Worm (Caenorhabditis elegans) whole organism, early embryonic: ENCODE data around the gene B0303.7.

Experiments used
- ama-1 ChIP-seq: fragments of 150-350 bp; optimal IDR thresholded peaks from 2 replicates; lab custom pipeline; 2014
- ceh-13 ChIP-seq: fragments of 200-800 bp; sonication (Bioruptor generic); optimal IDR thresholded peaks from 2 replicates; lab custom pipeline; 2018; ENCODE audit warnings: mild to moderate bottlenecking, missing genetic modification characterization, missing compliant biosample characterization
- flt-1 ChIP-seq: fragments of 200-800 bp; sonication (Bioruptor generic); IDR thresholded peaks from 2 replicates; pipeline ENCODE4 v1.3.6; 2022; ENCODE audit warnings: missing genetic modification characterization, missing compliant biosample characterization
- hmbx-1 ChIP-seq: sonication (generic microtip); optimal IDR thresholded peaks from 2 replicates; lab custom pipeline; 2016; ENCODE audit warnings: mild to moderate bottlenecking, missing genetic modification characterization, missing compliant biosample characterization
- hnd-1 ChIP-seq: sonication (generic microtip); optimal IDR thresholded peaks from 2 replicates; lab custom pipeline; 2016; ENCODE audit warnings: missing genetic modification characterization, missing compliant biosample characterization
- pes-1 ChIP-seq: fragments of 200-800 bp; sonication (Bioruptor generic); IDR thresholded peaks from 2 replicates; pipeline ENCODE4 v1.3.6; 2022; ENCODE audit warnings: missing genetic modification reagents, missing genetic modification characterization, missing compliant biosample characterization
- sea-1 ChIP-seq: fragments of 200-800 bp; sonication (Bioruptor generic); conservative IDR thresholded peaks from 2 replicates; pipeline ENCODE4 v1.3.6; 2022; ENCODE audit warnings: missing genetic modification characterization, missing compliant biosample characterization
- tbx-11 ChIP-seq: fragments of 200-800 bp; sonication (Bioruptor generic); IDR thresholded peaks from 2 replicates; pipeline ENCODE4 v1.3.6; 2022; ENCODE audit warnings: missing genetic modification characterization, missing compliant biosample characterization
- tbx-37 ChIP-seq: fragments of 200-800 bp; sonication (Bioruptor generic); conservative IDR thresholded peaks from 2 replicates; pipeline ENCODE4 v1.3.6; 2022; ENCODE audit warnings: missing genetic modification reagents, missing genetic modification characterization, missing compliant biosample characterization
- tra-4 ChIP-seq: sonication (generic microtip); optimal IDR thresholded peaks from 2 replicates; lab custom pipeline; 2017; ENCODE audit warnings: missing genetic modification characterization, missing compliant biosample characterization

DNA sequence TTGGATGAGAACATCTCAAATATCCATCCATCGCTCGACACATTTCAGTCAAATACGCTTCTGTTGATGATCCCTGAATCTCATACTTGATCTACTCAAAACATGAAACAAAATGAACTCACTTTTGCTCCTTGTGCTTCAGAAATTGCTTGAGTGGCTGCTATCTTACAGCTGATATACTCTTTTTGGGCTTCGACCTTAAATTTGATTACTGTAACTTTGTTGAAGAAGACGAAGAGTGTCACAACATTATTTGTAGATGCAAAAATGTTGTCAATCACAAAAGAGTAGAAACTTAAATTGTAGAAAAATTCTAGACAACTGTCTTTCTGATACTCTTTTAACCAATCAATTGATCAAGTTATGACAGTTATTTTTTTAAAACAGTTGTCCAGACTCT is 49.2 kb downstream of the B0303.7 start:
- no peak for TF ChIP-seq sea-1
- TF ChIP-seq tbx-11, result no peak
- TF ChIP-seq ama-1, result no peak
- no peak for TF ChIP-seq tbx-37 (GFP tag; lab: Robert Waterston, UW)
- TF ChIP-seq tra-4 (tag; lab: Kevin White, UChicago), result no peak
- TF ChIP-seq hmbx-1 (tag; lab: Kevin White, UChicago), result no peak
- no peak for TF ChIP-seq ceh-13 (GFP tag; lab: Kevin White, UChicago)
- no peak for TF ChIP-seq flt-1 (GFP tag; lab: Robert Waterston, UW)
- TF ChIP-seq hnd-1, result no peak
- TF ChIP-seq pes-1, result no peak
